Fruit fly (Drosophila melanogaster): ENCODE data around the gene Alg11.

The Alg11 gene

DNA sequence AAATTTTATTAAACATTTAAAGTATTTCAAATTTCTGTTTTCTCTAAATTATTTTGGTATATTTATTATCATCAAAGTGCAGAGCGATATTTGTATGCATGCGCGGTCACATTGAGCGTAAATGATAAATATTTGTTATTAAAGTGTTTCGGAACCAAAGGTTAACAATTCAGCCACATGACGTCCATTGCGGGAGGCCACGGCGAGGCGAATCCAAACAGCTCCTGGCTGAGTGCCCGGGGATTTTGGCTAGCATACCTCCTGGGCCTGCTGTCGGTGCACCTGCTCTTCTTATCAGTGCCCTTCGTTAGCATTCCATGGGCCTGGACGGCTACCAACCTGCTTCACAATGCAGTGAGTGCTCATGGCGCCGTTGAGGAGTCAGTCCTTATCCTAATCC, 9.6 kb downstream of the Alg11 start, which contains the start of gene ORMDL:
Gene ORMDL (plus strand): TSS at position 98 of the 400 bp plus-strand sequence.
- TF ChIP-seq pan (optimal IDR thresholded peaks at IDR 0.05) (no peak), psq (optimal IDR thresholded peaks at IDR 0.05) (no peak), usp (GFP tag; optimal IDR thresholded peaks at IDR 0.05) (no peak), EcR (GFP tag; optimal IDR thresholded peaks at IDR 0.05) (no peak), CG8478 (optimal IDR thresholded peaks at IDR 0.05) (no peak), Dll (optimal IDR thresholded peaks at IDR 0.05) (no peak)

DNA sequence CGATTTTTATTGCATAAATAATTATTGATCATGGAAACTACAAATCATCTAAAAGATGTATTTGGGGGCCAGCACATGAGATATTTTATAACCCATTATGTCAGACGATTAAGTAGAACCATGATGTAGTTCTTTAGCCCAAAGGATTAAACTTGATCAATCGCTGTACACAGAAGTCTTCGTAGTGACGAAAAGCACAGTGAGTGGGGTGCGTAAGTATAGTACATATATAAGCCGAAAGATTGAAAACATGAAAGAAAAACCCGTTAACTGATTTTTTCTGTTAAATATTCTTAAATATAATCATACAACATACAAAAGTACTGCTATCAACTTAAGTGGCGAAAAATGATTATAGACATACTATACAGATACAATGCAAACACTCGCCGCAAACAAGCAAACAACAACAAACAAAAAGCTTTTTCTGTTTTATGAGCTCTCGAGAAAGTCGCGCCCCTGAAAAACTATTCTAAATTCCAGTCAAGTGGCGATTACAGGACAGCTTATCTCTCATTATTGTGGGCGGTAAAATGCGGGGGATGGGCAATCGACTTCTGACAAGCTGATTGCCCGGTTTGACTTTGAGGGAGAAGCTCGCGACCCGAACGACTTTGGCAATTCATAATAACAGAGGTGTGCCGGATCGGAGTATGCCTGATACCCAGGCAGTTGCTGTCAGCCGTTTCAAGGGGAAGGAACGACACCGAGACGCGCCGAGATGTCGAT, 10.8 kb downstream of the Alg11 start, which contains the start of gene CG32444:
Gene CG32444 (plus strand): TSS at position 683 of the 729 bp plus-strand sequence.
- TF ChIP-seq usp (GFP tag; optimal IDR thresholded peaks at IDR 0.05): no peak
- TF ChIP-seq CG8478 (optimal IDR thresholded peaks at IDR 0.05): no peak
- TF ChIP-seq pan (optimal IDR thresholded peaks at IDR 0.05): no peak
- no peak for TF ChIP-seq Dll (optimal IDR thresholded peaks at IDR 0.05)
- TF ChIP-seq EcR (GFP tag; optimal IDR thresholded peaks at IDR 0.05): no peak
- no peak for TF ChIP-seq psq (optimal IDR thresholded peaks at IDR 0.05)

- TF ChIP-seq pan (optimal IDR thresholded peaks at IDR 0.05) (no peak), CG8478 (optimal IDR thresholded peaks at IDR 0.05) (no peak), EcR (GFP tag; optimal IDR thresholded peaks at IDR 0.05) (no peak), psq (optimal IDR thresholded peaks at IDR 0.05) (no peak), Dll (optimal IDR thresholded peaks at IDR 0.05) (no peak), usp (GFP tag; optimal IDR thresholded peaks at IDR 0.05) (no peak)
Measured at dm6 chr3L:21639059-21639458, 13.5 kb downstream of the Alg11 start, which contains the start of gene CG32445. Gene CG32445, plus strand, starts transcription at chr3L:21639359.

dm6 chr3L:21640815-21641214, 15.2 kb downstream of the Alg11 start, which contains the start of gene Atox1:
Gene Atox1, plus strand, starts transcription at chr3L:21640995.
- no peak for TF ChIP-seq pan (optimal IDR thresholded peaks at IDR 0.05)
- no peak for TF ChIP-seq Dll (optimal IDR thresholded peaks at IDR 0.05)
- TF ChIP-seq CG8478 (optimal IDR thresholded peaks at IDR 0.05): no peak
- TF ChIP-seq psq (optimal IDR thresholded peaks at IDR 0.05): no peak
- no peak for TF ChIP-seq EcR (GFP tag; optimal IDR thresholded peaks at IDR 0.05)
- TF ChIP-seq usp (GFP tag; optimal IDR thresholded peaks at IDR 0.05): no peak

dm6 chr3L:21642908-21643572, 17.4 kb downstream of the Alg11 start:
- TF ChIP-seq EcR (GFP tag; optimal IDR thresholded peaks at IDR 0.05) (no peak), usp (GFP tag; optimal IDR thresholded peaks at IDR 0.05) (no peak), pan (optimal IDR thresholded peaks at IDR 0.05) (no peak), psq (optimal IDR thresholded peaks at IDR 0.05) (no peak), CG8478 (optimal IDR thresholded peaks at IDR 0.05) (no peak), Dll (optimal IDR thresholded peaks at IDR 0.05) (no peak)

- TF ChIP-seq pan (optimal IDR thresholded peaks at IDR 0.05) (no peak), CG8478 (optimal IDR thresholded peaks at IDR 0.05) (no peak), usp (GFP tag; optimal IDR thresholded peaks at IDR 0.05) (no peak), Dll (optimal IDR thresholded peaks at IDR 0.05) (no peak), EcR (GFP tag; optimal IDR thresholded peaks at IDR 0.05) (peak in 1 of 2 experiments; percentile 79)
Measured at dm6 chr3L:21644176-21644575, 18.6 kb downstream of the Alg11 start.

- no peak for TF ChIP-seq CG8478 (optimal IDR thresholded peaks at IDR 0.05)
- no peak for TF ChIP-seq pan (optimal IDR thresholded peaks at IDR 0.05)
- no peak for TF ChIP-seq psq (optimal IDR thresholded peaks at IDR 0.05)
Measured at dm6 chr3L:21644607-21645006, 19.0 kb downstream of the Alg11 start, which contains the start of gene CG43980. Gene CG43980, plus strand, starts transcription at chr3L:21644958.

DNA sequence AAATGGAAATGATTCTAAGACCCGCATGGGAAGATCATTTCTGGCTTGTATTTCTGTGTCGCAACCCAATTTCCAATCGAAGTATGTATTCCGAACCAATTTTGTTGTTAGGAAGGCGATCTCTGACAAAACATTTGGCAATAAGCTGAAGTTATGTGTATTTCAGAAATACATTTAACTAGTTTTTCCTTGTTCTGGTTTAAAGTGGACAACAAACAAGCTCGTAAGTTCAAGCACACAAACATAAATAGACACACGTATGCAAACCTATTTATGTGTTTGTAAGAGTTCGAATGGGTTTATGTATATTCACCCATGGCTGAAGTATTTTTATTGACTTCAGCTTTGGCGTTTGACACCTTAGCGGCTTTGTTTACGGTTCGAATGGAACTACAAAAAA, 20.3 kb downstream of the Alg11 start:
- TF ChIP-seq psq (optimal IDR thresholded peaks at IDR 0.05): no peak
- no peak for TF ChIP-seq usp (GFP tag; optimal IDR thresholded peaks at IDR 0.05)
- TF ChIP-seq Dll (optimal IDR thresholded peaks at IDR 0.05): no peak
- no peak for TF ChIP-seq pan (optimal IDR thresholded peaks at IDR 0.05)
- TF ChIP-seq EcR (GFP tag; optimal IDR thresholded peaks at IDR 0.05): no peak
- no peak for TF ChIP-seq CG8478 (optimal IDR thresholded peaks at IDR 0.05)

DNA sequence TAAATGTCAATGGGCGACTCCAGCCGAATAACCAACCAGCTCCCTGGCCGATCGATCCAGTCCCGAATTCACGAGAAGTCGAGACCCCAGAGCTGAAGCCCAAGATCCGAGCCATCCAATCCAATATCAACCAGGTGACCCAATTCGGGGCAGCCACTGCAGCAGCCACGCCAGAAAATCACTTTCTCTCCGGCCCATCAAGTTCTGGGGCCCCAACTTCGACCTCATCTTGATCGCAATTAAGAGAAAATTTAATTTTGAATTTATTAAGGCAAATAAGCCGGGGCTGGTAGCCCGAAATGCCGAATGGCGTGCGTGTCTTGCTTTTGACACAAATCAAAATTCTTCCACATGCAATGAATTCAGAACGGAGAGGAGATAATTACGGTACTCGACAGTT, 22.2 kb downstream of the Alg11 start:
- TF ChIP-seq usp (GFP tag; optimal IDR thresholded peaks at IDR 0.05) (no peak), pan (optimal IDR thresholded peaks at IDR 0.05) (no peak), CG8478 (optimal IDR thresholded peaks at IDR 0.05) (no peak)

DNA sequence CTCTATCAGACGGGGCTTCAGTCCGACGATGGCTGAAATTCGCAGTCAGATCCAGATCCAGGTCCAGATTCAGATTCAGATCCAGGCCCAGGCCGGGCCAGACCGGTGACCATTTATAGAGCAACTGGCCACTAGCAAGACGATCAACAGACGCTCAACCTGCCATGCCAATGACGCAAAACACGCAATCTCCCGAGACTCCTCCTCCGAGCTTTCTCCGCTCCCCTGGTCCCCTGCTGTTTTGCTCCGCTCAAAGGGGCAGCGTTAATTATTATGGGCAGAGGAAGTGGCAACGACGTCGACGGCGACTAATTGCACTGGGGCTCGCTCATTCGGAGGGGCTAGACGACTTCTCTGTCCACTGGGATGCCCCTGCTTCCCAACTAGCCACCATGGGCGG, 25.8 kb downstream of the Alg11 start:
- TF ChIP-seq Dll (optimal IDR thresholded peaks at IDR 0.05) (no peak), EcR (GFP tag; optimal IDR thresholded peaks at IDR 0.05) (no peak), psq (optimal IDR thresholded peaks at IDR 0.05) (no peak), usp (GFP tag; optimal IDR thresholded peaks at IDR 0.05) (no peak), CG8478 (optimal IDR thresholded peaks at IDR 0.05) (no peak), pan (optimal IDR thresholded peaks at IDR 0.05) (no peak)

DNA sequence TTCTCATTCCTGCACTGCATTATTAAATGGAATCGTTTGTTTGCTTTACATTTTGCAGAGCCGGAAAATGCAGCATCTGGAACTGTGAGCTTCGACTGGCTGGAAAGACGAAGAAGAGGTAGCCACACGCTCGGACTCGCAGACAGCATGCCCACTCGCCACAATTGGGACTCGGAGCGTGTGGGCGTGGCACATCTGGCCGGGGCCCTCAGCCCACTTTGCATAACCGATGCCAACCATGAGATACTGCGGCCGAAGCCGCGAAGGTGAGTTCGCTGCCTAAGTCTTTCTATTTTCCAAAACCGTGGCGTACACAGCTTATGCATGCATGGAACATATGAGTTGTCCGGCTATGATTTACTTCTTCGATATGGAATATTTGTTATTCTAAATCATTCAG, 26.5 kb downstream of the Alg11 start:
- no peak for TF ChIP-seq Dll (optimal IDR thresholded peaks at IDR 0.05)
- no peak for TF ChIP-seq CG8478 (optimal IDR thresholded peaks at IDR 0.05)
- TF ChIP-seq usp (GFP tag; optimal IDR thresholded peaks at IDR 0.05): no peak
- no peak for TF ChIP-seq EcR (GFP tag; optimal IDR thresholded peaks at IDR 0.05)
- no peak for TF ChIP-seq psq (optimal IDR thresholded peaks at IDR 0.05)
- TF ChIP-seq pan (optimal IDR thresholded peaks at IDR 0.05): no peak

DNA sequence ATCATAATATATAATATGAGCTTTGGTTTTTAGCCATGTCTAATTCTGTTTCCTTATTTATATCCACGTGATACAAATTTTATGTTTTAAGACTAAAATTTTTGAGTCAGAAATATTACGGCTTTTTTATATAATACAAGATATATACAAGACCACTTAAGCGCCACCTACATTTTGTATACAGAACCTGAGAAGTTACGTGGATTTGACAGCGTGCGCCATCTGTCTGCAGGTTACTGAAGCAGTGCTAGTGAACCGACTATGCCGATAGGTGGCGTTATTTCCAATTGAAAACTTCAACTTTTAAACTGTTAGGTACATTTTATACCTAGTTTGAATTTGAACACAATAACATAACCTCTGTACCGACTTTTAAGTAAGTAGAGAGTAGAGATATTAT, 27.2 kb downstream of the Alg11 start:
- TF ChIP-seq pan (optimal IDR thresholded peaks at IDR 0.05) (no peak), Dll (optimal IDR thresholded peaks at IDR 0.05) (no peak), psq (optimal IDR thresholded peaks at IDR 0.05) (no peak), usp (GFP tag; optimal IDR thresholded peaks at IDR 0.05) (no peak), EcR (GFP tag; optimal IDR thresholded peaks at IDR 0.05) (no peak), CG8478 (optimal IDR thresholded peaks at IDR 0.05) (no peak)

Data from whole organism.